Fruit fly (Drosophila melanogaster) whole organism, prepupa: ENCODE data around the gene sol.

ENCODE experiments used
- CG10669 ChIP-seq: fragments of 200-800 bp; sonication (Bioruptor generic); optimal IDR thresholded peaks from 3 replicates; lab custom pipeline; 2018; ENCODE audit warnings: missing biosample characterization, mild to moderate bottlenecking, missing genetic modification characterization, moderate library complexity
- CG11294 ChIP-seq: fragments of 200-800 bp; sonication (Bioruptor generic); IDR thresholded peaks from 2 replicates; pipeline ENCODE4 v1.3.6; 2022; ENCODE audit warnings: missing biosample characterization, missing genetic modification characterization
- CG11762 ChIP-seq: fragments of 200-800 bp; sonication (Bioruptor generic); optimal IDR thresholded peaks from 3 replicates; lab custom pipeline; 2016; ENCODE audit warnings: missing biosample characterization, missing genetic modification characterization; ENCODE audit not compliant: insufficient read depth
- CG11902 ChIP-seq: fragments of 200-800 bp; sonication (Bioruptor generic); optimal IDR thresholded peaks from 3 replicates; lab custom pipeline; 2016; ENCODE audit warnings: missing biosample characterization, missing genetic modification characterization
- CG15336 ChIP-seq: fragments of 200-800 bp; sonication (Bioruptor generic); IDR thresholded peaks from 2 replicates; pipeline ENCODE4 v1.3.6; 2022; ENCODE audit warnings: missing biosample characterization, missing genetic modification characterization
- CG1621 ChIP-seq: fragments of 200-800 bp; sonication (Bioruptor generic); optimal IDR thresholded peaks from 3 replicates; lab custom pipeline; 2018; ENCODE audit warnings: missing biosample characterization, mild to moderate bottlenecking, missing genetic modification characterization
- CG16779 ChIP-seq: fragments of 200-800 bp; sonication (Bioruptor generic); optimal IDR thresholded peaks from 3 replicates; lab custom pipeline; 2017; ENCODE audit warnings: missing biosample characterization, mild to moderate bottlenecking, missing genetic modification characterization
- CG3032 ChIP-seq: fragments of 200-800 bp; optimal IDR thresholded peaks from 2 replicates; lab custom pipeline; 2019; ENCODE audit warnings: missing biosample characterization, mild to moderate bottlenecking, missing genetic modification characterization, moderate library complexity
- CG31627 ChIP-seq: fragments of 200-800 bp; sonication (Bioruptor generic); optimal IDR thresholded peaks from 3 replicates; lab custom pipeline; 2016; ENCODE audit warnings: missing biosample characterization, missing genetic modification characterization
- CG32006 ChIP-seq: fragments of 200-800 bp; sonication (Bioruptor generic); optimal IDR thresholded peaks from 3 replicates; lab custom pipeline; 2017; ENCODE audit warnings: missing biosample characterization, mild to moderate bottlenecking, missing genetic modification characterization
- CG34406 ChIP-seq: fragments of 200-800 bp; sonication (Bioruptor generic); optimal IDR thresholded peaks from 3 replicates; lab custom pipeline; 2016; ENCODE audit warnings: missing biosample characterization, missing genetic modification characterization
- CG3919 ChIP-seq: fragments of 200-800 bp; sonication (Bioruptor generic); optimal IDR thresholded peaks from 3 replicates; lab custom pipeline; 2016; ENCODE audit warnings: missing biosample characterization, missing genetic modification characterization
- CG6163 ChIP-seq: fragments of 200-800 bp; sonication (Bioruptor generic); IDR thresholded peaks from 3 replicates; pipeline ENCODE4 v1.3.6; 2022; ENCODE audit warnings: missing biosample characterization, missing genetic modification characterization
- CG6276 ChIP-seq: fragments of 200-800 bp; sonication (Bioruptor generic); optimal IDR thresholded peaks from 2 replicates; lab custom pipeline; 2017; ENCODE audit warnings: missing biosample characterization, mild to moderate bottlenecking, missing genetic modification characterization
- CG6808 ChIP-seq: fragments of 200-800 bp; sonication (Bioruptor generic); optimal IDR thresholded peaks from 3 replicates; lab custom pipeline; 2017; ENCODE audit warnings: missing biosample characterization, missing genetic modification characterization, mild to moderate bottlenecking, moderate library complexity, missing genetic modification reagents
- CG6854 ChIP-seq: fragments of 200-800 bp; sonication (Bioruptor generic); optimal IDR thresholded peaks from 2 replicates; lab custom pipeline; 2017; ENCODE audit warnings: missing biosample characterization, mild to moderate bottlenecking, missing genetic modification characterization
- CG7368 ChIP-seq: fragments of 200-800 bp; sonication (Bioruptor generic); optimal IDR thresholded peaks from 3 replicates; lab custom pipeline; 2016; ENCODE audit warnings: missing biosample characterization, missing genetic modification characterization
- CG8119 ChIP-seq: fragments of 200-800 bp; sonication (Bioruptor generic); IDR thresholded peaks from 3 replicates; pipeline ENCODE4 v1.3.6; 2022; ENCODE audit warnings: missing biosample characterization, missing genetic modification characterization
- CG8319 ChIP-seq: fragments of 200-800 bp; sonication (Bioruptor generic); optimal IDR thresholded peaks from 3 replicates; lab custom pipeline; 2016; ENCODE audit warnings: missing biosample characterization, missing genetic modification characterization
- CG8632 ChIP-seq: fragments of 200-800 bp; sonication (Bioruptor generic); optimal IDR thresholded peaks from 3 replicates; lab custom pipeline; 2016; ENCODE audit warnings: missing biosample characterization, missing genetic modification characterization
- CG9139 ChIP-seq: fragments of 200-800 bp; sonication (Bioruptor generic); optimal IDR thresholded peaks from 3 replicates; lab custom pipeline; 2017; ENCODE audit warnings: missing biosample characterization, mild to moderate bottlenecking, missing genetic modification characterization
- Eip75B ChIP-seq: fragments of 200-800 bp; sonication (Bioruptor generic); optimal IDR thresholded peaks from 3 replicates; lab custom pipeline; 2016; ENCODE audit warnings: missing biosample characterization, missing genetic modification characterization
- Eip78C ChIP-seq: fragments of 200-800 bp; sonication (Bioruptor generic); peaks from one replicate; lab custom pipeline; 2016; ENCODE audit warnings: missing biosample characterization, missing genetic modification characterization
- Eip93F ChIP-seq: fragments of 200-800 bp; sonication (Bioruptor generic); optimal IDR thresholded peaks from 2 replicates; lab custom pipeline; 2016; ENCODE audit warnings: missing biosample characterization, mild to moderate bottlenecking, missing genetic modification characterization
- Ets21C ChIP-seq: fragments of 200-800 bp; sonication (Bioruptor generic); optimal IDR thresholded peaks from 3 replicates; lab custom pipeline; 2016; ENCODE audit warnings: missing biosample characterization, missing genetic modification characterization
- Ets96B ChIP-seq: fragments of 200-800 bp; optimal IDR thresholded peaks from 2 replicates; lab custom pipeline; 2019; ENCODE audit warnings: missing biosample characterization, mild to moderate bottlenecking, missing genetic modification characterization, moderate library complexity
- Gug ChIP-seq: fragments of 200-800 bp; sonication (Bioruptor generic); IDR thresholded peaks from 2 replicates; pipeline ENCODE4 v1.3.6; 2022; ENCODE audit warnings: missing biosample characterization, missing genetic modification characterization
- Hr38 ChIP-seq: sonication (Bioruptor generic); optimal IDR thresholded peaks from 2 replicates; lab custom pipeline; 2016; ENCODE audit warnings: missing biosample characterization, missing genetic modification characterization
- Hr39 ChIP-seq: fragments of 200-800 bp; sonication (Bioruptor generic); optimal IDR thresholded peaks from 2 replicates; lab custom pipeline; 2016; ENCODE audit warnings: missing biosample characterization, missing genetic modification characterization
- Hr4 ChIP-seq: fragments of 200-800 bp; sonication (Bioruptor generic); optimal IDR thresholded peaks from 3 replicates; lab custom pipeline; 2016; ENCODE audit warnings: missing biosample characterization, missing genetic modification characterization
- Smox ChIP-seq: fragments of 200-800 bp; sonication (Bioruptor generic); optimal IDR thresholded peaks from 3 replicates; lab custom pipeline; 2016; ENCODE audit warnings: missing biosample characterization, missing genetic modification characterization
- Sox102F ChIP-seq: fragments of 200-800 bp; sonication (Bioruptor generic); optimal IDR thresholded peaks from 2 replicates; lab custom pipeline; 2016; ENCODE audit warnings: missing biosample characterization, mild to moderate bottlenecking, missing genetic modification characterization
- Sox14 ChIP-seq: fragments of 200-800 bp; sonication (Bioruptor generic); optimal IDR thresholded peaks from 3 replicates; lab custom pipeline; 2016; ENCODE audit warnings: missing biosample characterization, missing genetic modification characterization
- achi ChIP-seq: fragments of 200-800 bp; sonication (Bioruptor generic); optimal IDR thresholded peaks from 3 replicates; lab custom pipeline; 2016; ENCODE audit warnings: missing biosample characterization, missing genetic modification characterization
- dac ChIP-seq: fragments of 200-800 bp; sonication (Bioruptor generic); optimal IDR thresholded peaks from 2 replicates; lab custom pipeline; 2017; ENCODE audit warnings: missing biosample characterization, mild to moderate bottlenecking, missing genetic modification characterization
- dsx ChIP-seq: fragments of 200-800 bp; optimal IDR thresholded peaks from 3 replicates; lab custom pipeline; 2019; ENCODE audit warnings: missing biosample characterization, mild to moderate bottlenecking, missing genetic modification characterization, moderate library complexity; ENCODE audit not compliant: poor library complexity, severe bottlenecking
- esn ChIP-seq: fragments of 200-800 bp; sonication (Bioruptor generic); optimal IDR thresholded peaks from 2 replicates; lab custom pipeline; 2016; ENCODE audit warnings: missing biosample characterization, mild to moderate bottlenecking, missing genetic modification characterization, moderate library complexity
- fd59A ChIP-seq: fragments of 200-800 bp; sonication (Bioruptor generic); optimal IDR thresholded peaks from 2 replicates; lab custom pipeline; 2017; ENCODE audit warnings: missing biosample characterization, mild to moderate bottlenecking, missing genetic modification characterization, missing genetic modification reagents
- fd85E ChIP-seq: fragments of 200-800 bp; sonication (Bioruptor generic); optimal IDR thresholded peaks from 3 replicates; lab custom pipeline; 2016; ENCODE audit warnings: missing biosample characterization, missing genetic modification characterization
- lz ChIP-seq: fragments of 200-800 bp; sonication (Bioruptor generic); optimal IDR thresholded peaks from 3 replicates; lab custom pipeline; 2016; ENCODE audit warnings: missing biosample characterization, missing genetic modification characterization
- net ChIP-seq: fragments of 200-800 bp; sonication (Bioruptor generic); optimal IDR thresholded peaks from 3 replicates; lab custom pipeline; 2016; ENCODE audit warnings: missing biosample characterization, missing genetic modification characterization
- spab ChIP-seq: fragments of 200-800 bp; sonication (Bioruptor generic); optimal IDR thresholded peaks from 2 replicates; lab custom pipeline; 2017; ENCODE audit warnings: missing biosample characterization, mild to moderate bottlenecking, missing genetic modification characterization, missing genetic modification reagents
- ss ChIP-seq, 2 experiments: fragments of 200-800 bp; sonication (Bioruptor generic); optimal IDR thresholded peaks; 2 replicates in 1 of 2; 3 replicates in 1 of 2; lab custom pipeline; 2017 to 2018; ENCODE audit warnings: mild to moderate bottlenecking in 2 of 2, missing biosample characterization in 2 of 2, missing genetic modification characterization in 2 of 2, moderate library complexity in 1 of 2
- svp ChIP-seq: fragments of 200-800 bp; sonication (Bioruptor generic); peaks from one replicate; lab custom pipeline; 2016; ENCODE audit warnings: missing biosample characterization, missing genetic modification characterization
- vri ChIP-seq: fragments of 200-800 bp; sonication (Bioruptor generic); optimal IDR thresholded peaks from 3 replicates; lab custom pipeline; 2016; ENCODE audit warnings: missing biosample characterization, mild to moderate bottlenecking, missing genetic modification characterization

sol gene

DNA sequence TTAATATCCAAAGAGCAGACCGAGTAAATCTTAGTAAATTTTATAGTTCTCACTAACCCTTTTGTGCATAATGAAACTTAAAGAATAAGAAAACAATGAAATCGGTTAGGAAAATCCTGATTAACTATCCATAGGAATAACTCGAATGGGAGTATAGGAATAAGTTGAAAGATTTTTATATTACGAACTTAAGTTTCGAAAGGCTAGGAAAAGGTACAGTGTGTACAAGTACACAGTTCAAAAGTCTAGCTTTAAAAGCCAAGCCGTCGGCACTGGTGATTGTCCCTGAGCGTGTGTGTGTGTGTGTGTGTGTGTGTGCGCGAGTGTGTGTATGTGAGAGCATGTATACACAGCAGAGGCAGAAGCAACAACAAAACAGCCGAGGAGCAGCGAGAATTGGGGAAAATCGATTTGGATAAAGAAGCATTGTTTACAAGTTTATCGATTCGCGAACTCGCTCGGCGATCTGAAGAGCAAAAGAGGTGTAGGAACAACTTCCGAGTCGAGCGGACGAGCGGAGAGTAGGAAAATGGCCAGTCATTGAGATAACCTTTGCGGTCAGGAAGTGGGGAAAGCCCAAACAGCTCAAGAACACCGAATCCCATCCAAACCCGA, 1.2 kb downstream of the sol start:
- TF ChIP-seq CG10669 (GFP tag; lab: Kevin White, UChicago) (no peak), CG8319 (no peak), achi (GFP tag; lab: Kevin White, UChicago) (no peak), Eip78C (GFP tag; lab: Kevin White, UChicago) (peak; percentile 58), CG34406 (no peak), dsx (no peak), svp (GFP tag; lab: Kevin White, UChicago) (peak; percentile 43), lz (GFP tag; lab: Kevin White, UChicago) (peak; percentile 19), CG11294 (no peak), fd59A (no peak)

dm6 chrX:21353541-21353940, 3.5 kb downstream of the sol start:
- TF ChIP-seq vri (GFP tag; lab: Kevin White, UChicago): peak; percentile 31
- TF ChIP-seq CG8319: no peak
- no peak for TF ChIP-seq Hr4

dm6 chrX:21357810-21358671, 8.0 kb downstream of the sol start, which contains the start of gene Septin1:
TSS of gene Septin1 (plus strand) at chrX:21358286.
- TF ChIP-seq CG11762 (GFP tag; lab: Kevin White, UChicago): no peak
- TF ChIP-seq CG6163 (GFP tag; lab: Robert Waterston, UW): no peak
- no peak for TF ChIP-seq CG34406
- TF ChIP-seq lz (GFP tag; lab: Kevin White, UChicago): no peak
- no peak for TF ChIP-seq dac (GFP tag; lab: Kevin White, UChicago)
- no peak for TF ChIP-seq CG8119 (GFP tag; lab: Robert Waterston, UW)
- TF ChIP-seq CG16779 (tag; lab: Kevin White, UChicago): no peak
- no peak for TF ChIP-seq Hr38
- TF ChIP-seq CG11902 (GFP tag; lab: Kevin White, UChicago): no peak
- TF ChIP-seq CG32006 (GFP tag; lab: Kevin White, UChicago): no peak
- no peak for TF ChIP-seq Eip75B
- TF ChIP-seq CG9139 (GFP tag; lab: Kevin White, UChicago): no peak
- no peak for TF ChIP-seq ss (GFP tag; optimal IDR thresholded peaks at IDR 0.05; lab: Kevin White, UChicago)
- TF ChIP-seq fd59A: no peak
- TF ChIP-seq Eip78C (GFP tag; lab: Kevin White, UChicago): peak; percentile 64
- no peak for TF ChIP-seq Smox (GFP tag; lab: Kevin White, UChicago)
- TF ChIP-seq CG6276 (GFP tag; lab: Kevin White, UChicago): no peak
- no peak for TF ChIP-seq spab (GFP tag; lab: Kevin White, UChicago)
- no peak for TF ChIP-seq CG3919 (GFP tag; lab: Kevin White, UChicago)
- no peak for TF ChIP-seq net
- no peak for TF ChIP-seq fd85E (GFP tag; lab: Kevin White, UChicago)
- TF ChIP-seq Hr4: no peak
- TF ChIP-seq Sox102F (GFP tag; lab: Kevin White, UChicago): no peak
- TF ChIP-seq CG15336: 0 out of 2 replicates have a peak, but pooled peaks have one; percentile 16
- TF ChIP-seq esn (GFP tag; lab: Kevin White, UChicago): no peak
- TF ChIP-seq CG8319: no peak
- peak; percentile 4 for TF ChIP-seq CG6808 (GFP tag; lab: Kevin White, UChicago)
- no peak for TF ChIP-seq CG1621 (tag; lab: Kevin White, UChicago)
- TF ChIP-seq Ets96B (tag; lab: Kevin White, UChicago): no peak
- no peak for TF ChIP-seq Ets21C (GFP tag; lab: Kevin White, UChicago)
- no peak for TF ChIP-seq CG11294
- TF ChIP-seq CG7368 (GFP tag; lab: Kevin White, UChicago): no peak
- TF ChIP-seq svp (GFP tag; lab: Kevin White, UChicago): peak; percentile 77
- TF ChIP-seq CG31627 (GFP tag; lab: Kevin White, UChicago): no peak
- no peak for TF ChIP-seq Gug (GFP tag; lab: Robert Waterston, UW)
- TF ChIP-seq achi (GFP tag; lab: Kevin White, UChicago): no peak
- TF ChIP-seq Eip93F (GFP tag; lab: Kevin White, UChicago): no peak
- TF ChIP-seq Sox14 (GFP tag; lab: Kevin White, UChicago): peak; percentile 87
- peak; percentile 49 for TF ChIP-seq CG6854 (GFP tag; lab: Kevin White, UChicago)
- no peak for TF ChIP-seq CG3032 (tag; lab: Kevin White, UChicago)
- no peak for TF ChIP-seq CG8632
- TF ChIP-seq Hr39 (GFP tag; lab: Kevin White, UChicago): no peak
